Fruit fly (Drosophila melanogaster): ENCODE results near the gene Ddrgk1.
A peak's percentile ranks its signal among the peaks of the same experiment; 100 is the strongest.

Ddrgk1 gene

DNA sequence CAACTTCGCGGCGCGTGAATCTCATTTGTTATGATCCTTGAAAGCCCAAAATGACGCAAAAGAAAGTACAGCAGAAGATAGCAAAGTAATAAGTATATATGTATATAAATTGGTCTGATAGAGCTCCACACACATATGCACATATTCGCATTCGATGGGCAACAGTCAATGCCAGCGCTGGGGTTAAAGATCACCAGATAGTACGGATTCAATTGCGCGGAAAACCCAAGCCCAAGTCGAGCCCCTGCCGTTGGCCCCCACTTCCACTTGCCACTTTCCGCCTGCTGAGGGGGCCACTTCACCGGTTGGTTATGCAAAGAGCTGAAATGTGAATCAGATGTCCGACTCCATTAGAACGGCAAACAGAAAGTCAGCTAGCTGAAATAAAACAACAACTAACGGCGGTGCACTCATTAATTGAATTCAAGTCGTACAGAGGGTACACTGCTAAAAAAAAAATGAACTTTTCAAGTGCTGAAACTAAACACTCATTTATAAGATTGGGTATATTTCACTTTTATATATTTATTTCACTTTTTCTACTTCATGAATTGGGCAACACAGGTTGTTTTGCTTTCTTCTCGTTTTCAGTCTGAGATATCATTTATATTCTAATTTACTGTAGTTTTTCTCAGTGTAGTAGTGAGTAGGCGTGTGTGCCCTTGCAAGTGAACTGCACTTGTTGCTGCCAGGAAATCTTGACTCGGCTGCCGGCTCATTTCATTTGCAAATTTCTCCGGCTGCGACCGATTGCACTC lies 19.5 kb upstream of the Ddrgk1 start:
- peak; percentile 43 for TF ChIP-seq Pif1A (GFP tag; optimal IDR thresholded peaks at IDR 0.05)
- peak; percentile 41; the same call in 1 of the 2 replicates for TF ChIP-seq CG32121 (GFP tag; IDR thresholded peaks at IDR 0.05)
- no peak for TF ChIP-seq CG13204 (GFP tag; optimal IDR thresholded peaks at IDR 0.05)
- no peak for TF ChIP-seq EcR (GFP tag; optimal IDR thresholded peaks at IDR 0.05)
- TF ChIP-seq CG8301 (tag; optimal IDR thresholded peaks at IDR 0.05): peak; percentile 62
- TF ChIP-seq CG34367 (tag; optimal IDR thresholded peaks at IDR 0.05): peak; percentile 26
- no peak for TF ChIP-seq CG10348 (GFP tag; IDR thresholded peaks at IDR 0.05)
- TF ChIP-seq CG4496 (GFP tag; IDR thresholded peaks at IDR 0.05): peak; percentile 62; the same call in 2 of the 3 replicates
- TF ChIP-seq fd96Ca (GFP tag; IDR thresholded peaks at IDR 0.05): 0 out of 3 replicates have a peak, but pooled peaks have one; percentile 15
- TF ChIP-seq Snoo (tag; optimal IDR thresholded peaks at IDR 0.05): peak; percentile 18
- peak; percentile 56 for TF ChIP-seq CG15710 (tag; optimal IDR thresholded peaks at IDR 0.05)
- peak; percentile 42 for TF ChIP-seq CG9948 (tag; optimal IDR thresholded peaks at IDR 0.05)
- TF ChIP-seq Ets98B (GFP tag; IDR thresholded peaks at IDR 0.05): peak; percentile 29
- 0 out of 2 replicates have a peak, but pooled peaks have one; percentile 39 for TF ChIP-seq CG12605 (GFP tag; IDR thresholded peaks at IDR 0.05)
- TF ChIP-seq Pif1B (GFP tag; optimal IDR thresholded peaks at IDR 0.05): peak; percentile 2
- TF ChIP-seq CG14655 (GFP tag; optimal IDR thresholded peaks at IDR 0.05): peak; percentile 66
- TF ChIP-seq CG17806 (tag; optimal IDR thresholded peaks at IDR 0.05): peak; percentile 53
- no peak for TF ChIP-seq D1 (tag; optimal IDR thresholded peaks at IDR 0.05)
- TF ChIP-seq rn (GFP tag; IDR thresholded peaks at IDR 0.05): no peak
- TF ChIP-seq CG8159 (tag; optimal IDR thresholded peaks at IDR 0.05): peak; percentile 68
- no peak for TF ChIP-seq gl (tag; optimal IDR thresholded peaks at IDR 0.05)

DNA sequence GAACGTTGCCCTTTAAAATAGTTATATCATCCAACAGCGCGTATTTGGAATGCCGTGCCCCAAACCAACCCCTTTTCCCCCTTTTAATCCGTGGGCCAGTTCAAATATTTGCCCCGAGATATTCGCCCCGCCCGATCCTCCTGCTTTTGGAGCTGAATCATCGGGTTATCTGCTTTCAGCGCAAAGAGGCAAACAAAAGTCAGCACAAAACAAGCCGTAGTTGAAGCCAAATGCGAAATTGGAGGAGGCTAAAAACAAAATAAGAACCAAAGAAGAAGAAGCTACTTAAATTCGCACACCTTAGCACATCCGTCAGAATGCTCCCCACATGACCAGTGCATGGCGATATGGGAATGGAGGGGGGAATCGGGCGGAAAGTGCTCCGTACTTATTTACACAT lies 17.3 kb upstream of the Ddrgk1 start:
- TF ChIP-seq rn (GFP tag; IDR thresholded peaks at IDR 0.05) (no peak), Snoo (tag; optimal IDR thresholded peaks at IDR 0.05) (no peak), fd96Ca (GFP tag; IDR thresholded peaks at IDR 0.05) (no peak), CG34367 (tag; optimal IDR thresholded peaks at IDR 0.05) (no peak), Ets98B (GFP tag; IDR thresholded peaks at IDR 0.05) (no peak), D1 (tag; optimal IDR thresholded peaks at IDR 0.05) (no peak), CG13204 (GFP tag; optimal IDR thresholded peaks at IDR 0.05) (no peak), Pif1A (GFP tag; optimal IDR thresholded peaks at IDR 0.05) (no peak), gl (tag; optimal IDR thresholded peaks at IDR 0.05) (no peak), CG8159 (tag; optimal IDR thresholded peaks at IDR 0.05) (no peak), CG12605 (GFP tag; IDR thresholded peaks at IDR 0.05) (no peak), CG14655 (GFP tag; optimal IDR thresholded peaks at IDR 0.05) (no peak), CG32121 (GFP tag; IDR thresholded peaks at IDR 0.05) (no peak), CG17806 (tag; optimal IDR thresholded peaks at IDR 0.05) (no peak), CG8301 (tag; optimal IDR thresholded peaks at IDR 0.05) (no peak), CG9948 (tag; optimal IDR thresholded peaks at IDR 0.05) (no peak), CG15710 (tag; optimal IDR thresholded peaks at IDR 0.05) (no peak), EcR (GFP tag; optimal IDR thresholded peaks at IDR 0.05) (no peak), Pif1B (GFP tag; optimal IDR thresholded peaks at IDR 0.05) (no peak)

DNA sequence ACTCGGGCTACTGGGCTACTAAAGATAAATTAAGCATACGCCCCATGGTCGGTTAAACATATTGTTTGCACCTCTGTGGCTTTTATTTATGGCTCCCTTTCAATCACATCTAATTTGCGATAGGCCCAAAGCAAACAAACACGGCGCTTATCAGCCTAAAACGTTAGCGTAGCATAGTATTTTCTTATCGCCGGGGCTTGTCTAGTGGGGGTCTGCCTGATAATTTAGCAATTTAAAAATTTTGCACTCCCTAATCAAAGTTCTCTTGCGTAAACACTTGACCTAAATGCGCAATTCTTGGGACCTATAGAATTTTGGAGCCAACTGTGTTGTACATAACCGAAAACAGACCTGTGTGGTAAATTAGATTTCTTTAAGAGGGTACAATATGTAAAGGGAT lies 16.8 kb upstream of the Ddrgk1 start:
- no peak for TF ChIP-seq gl (tag; optimal IDR thresholded peaks at IDR 0.05)
- no peak for TF ChIP-seq CG12605 (GFP tag; IDR thresholded peaks at IDR 0.05)
- no peak for TF ChIP-seq CG4496 (GFP tag; IDR thresholded peaks at IDR 0.05)
- no peak for TF ChIP-seq D1 (tag; optimal IDR thresholded peaks at IDR 0.05)
- TF ChIP-seq Pif1A (GFP tag; optimal IDR thresholded peaks at IDR 0.05): no peak

DNA sequence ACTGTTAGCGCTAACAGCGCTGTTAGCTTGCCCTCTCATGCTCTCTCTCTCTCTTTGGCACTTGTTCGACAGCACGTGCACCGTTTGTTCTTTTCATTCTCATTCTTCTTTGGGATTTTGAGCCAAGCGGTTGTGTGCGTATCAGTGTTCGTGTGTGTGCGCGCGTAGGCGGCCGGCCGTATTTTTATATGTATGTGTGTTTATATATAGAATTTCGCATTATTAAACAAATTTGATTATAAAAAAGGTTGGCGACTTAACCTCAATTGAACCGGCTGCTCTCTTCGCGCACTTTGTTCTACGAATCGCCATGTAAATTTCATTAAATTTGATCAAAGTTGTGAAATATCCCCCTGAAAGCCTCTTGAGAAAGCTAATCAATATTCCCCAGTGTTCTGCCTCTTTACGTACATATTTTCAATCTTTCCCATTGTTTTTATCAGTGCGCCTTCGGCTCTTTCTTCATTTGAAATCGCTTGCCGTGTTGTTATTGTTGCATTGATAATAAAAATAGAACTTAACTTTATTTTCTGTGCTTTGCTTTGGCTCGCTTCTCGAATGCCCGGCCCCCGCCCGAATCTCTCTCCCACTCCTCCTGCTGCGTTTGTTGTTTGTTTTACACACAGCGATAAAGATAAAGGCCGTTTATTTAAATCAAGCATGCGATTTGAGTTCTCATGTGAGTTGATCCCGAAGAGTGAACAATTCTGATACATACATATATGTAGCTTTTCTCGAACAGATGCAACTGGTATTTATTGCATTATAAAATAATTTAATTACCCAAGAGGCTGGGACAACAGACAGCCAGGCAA lies 15.6 kb upstream of the Ddrgk1 start:
- TF ChIP-seq CG14655 (GFP tag; optimal IDR thresholded peaks at IDR 0.05) (peak; percentile 1), EcR (GFP tag; optimal IDR thresholded peaks at IDR 0.05) (peak; percentile 27), CG34367 (tag; optimal IDR thresholded peaks at IDR 0.05) (no peak), gl (tag; optimal IDR thresholded peaks at IDR 0.05) (no peak)

DNA sequence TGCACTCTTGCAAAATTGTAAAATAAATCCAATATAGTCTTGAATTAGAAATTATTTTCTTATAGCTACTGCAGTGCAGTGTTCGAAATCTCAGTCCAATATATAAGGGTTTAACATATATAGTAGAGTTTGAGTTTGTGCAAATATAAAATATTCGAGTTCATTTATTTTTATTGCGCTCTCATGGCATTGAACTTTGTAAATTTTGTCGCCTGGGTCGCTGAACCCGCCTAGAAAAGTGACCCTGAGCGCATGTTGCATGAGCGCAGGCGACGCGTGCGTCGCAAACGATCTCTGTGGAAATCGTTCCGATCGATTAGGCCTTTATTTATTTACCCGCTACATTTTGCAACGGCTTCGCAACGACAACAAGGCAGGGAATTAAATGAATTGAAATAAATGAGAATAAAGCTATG lies 14.9 kb upstream of the Ddrgk1 start:
- TF ChIP-seq Ets98B (GFP tag; IDR thresholded peaks at IDR 0.05) (peak; percentile 53), Pif1B (GFP tag; optimal IDR thresholded peaks at IDR 0.05) (peak; percentile 63), CG34367 (tag; optimal IDR thresholded peaks at IDR 0.05) (peak; percentile 57), Snoo (tag; optimal IDR thresholded peaks at IDR 0.05) (peak; percentile 14), fd96Ca (GFP tag; IDR thresholded peaks at IDR 0.05) (peak; percentile 78), EcR (GFP tag; optimal IDR thresholded peaks at IDR 0.05) (peak; percentile 89), D1 (tag; optimal IDR thresholded peaks at IDR 0.05) (no peak), CG32121 (GFP tag; IDR thresholded peaks at IDR 0.05) (peak; percentile 57), CG15710 (tag; optimal IDR thresholded peaks at IDR 0.05) (peak; percentile 61), gl (tag; optimal IDR thresholded peaks at IDR 0.05) (no peak), CG13204 (GFP tag; optimal IDR thresholded peaks at IDR 0.05) (no peak), CG14655 (GFP tag; optimal IDR thresholded peaks at IDR 0.05) (peak; percentile 67), CG9948 (tag; optimal IDR thresholded peaks at IDR 0.05) (peak; percentile 65), CG8301 (tag; optimal IDR thresholded peaks at IDR 0.05) (peak; percentile 58), rn (GFP tag; IDR thresholded peaks at IDR 0.05) (0 out of 2 replicates have a peak, but pooled peaks have one; percentile 24), CG4496 (GFP tag; IDR thresholded peaks at IDR 0.05) (peak; percentile 50; the same call in 1 of the 3 replicates), CG12605 (GFP tag; IDR thresholded peaks at IDR 0.05) (0 out of 2 replicates have a peak, but pooled peaks have one; percentile 36), Pif1A (GFP tag; optimal IDR thresholded peaks at IDR 0.05) (peak; percentile 66), CG17806 (tag; optimal IDR thresholded peaks at IDR 0.05) (peak; percentile 65), CG8159 (tag; optimal IDR thresholded peaks at IDR 0.05) (peak; percentile 70), CG10348 (GFP tag; IDR thresholded peaks at IDR 0.05) (0 out of 2 replicates have a peak, but pooled peaks have one; percentile 27)
